Fruit fly (Drosophila melanogaster) whole organism, embryonic: ENCODE results near the gene tau.

Experiments used
- Abd-B ChIP-seq: fragments of 200-800 bp; sonication (Bioruptor generic); optimal IDR thresholded peaks from 2 replicates; lab custom pipeline; 2018; ENCODE audit warnings: missing biosample characterization, mild to moderate bottlenecking, missing genetic modification characterization, moderate library complexity
- Adf1 ChIP-seq: fragments of 200-800 bp; sonication (Bioruptor generic); IDR thresholded peaks from 2 replicates; pipeline ENCODE4 v1.3.6; 2022; ENCODE audit warnings: missing biosample characterization, missing genetic modification characterization
- BEAF-32 ChIP-seq: fragments of 200-800 bp; sonication (Bioruptor generic); optimal IDR thresholded peaks from 3 replicates; lab custom pipeline; 2017; ENCODE audit warnings: missing biosample characterization, missing genetic modification characterization, mild to moderate bottlenecking, moderate library complexity, missing genetic modification reagents
- Bgb ChIP-seq: fragments of 200-800 bp; sonication (Bioruptor generic); IDR thresholded peaks from 2 replicates; pipeline ENCODE4 v1.3.6; 2022; ENCODE audit warnings: missing biosample characterization, missing genetic modification characterization; ENCODE audit not compliant: partially characterized antibody
- C15 ChIP-seq: fragments of 200-800 bp; sonication (Bioruptor generic); IDR thresholded peaks from 3 replicates; pipeline ENCODE4 v1.3.6; 2022; ENCODE audit warnings: missing biosample characterization, missing genetic modification characterization
- CG10543 ChIP-seq: fragments of 200-800 bp; sonication (Bioruptor generic); optimal IDR thresholded peaks from 3 replicates; lab custom pipeline; 2017; ENCODE audit warnings: missing biosample characterization, mild to moderate bottlenecking, missing genetic modification characterization, moderate library complexity
- CG12744 ChIP-seq: fragments of 200-800 bp; sonication (Bioruptor generic); optimal IDR thresholded peaks from 2 replicates; lab custom pipeline; 2016; ENCODE audit warnings: missing biosample characterization, missing genetic modification characterization
- CG13123 ChIP-seq: fragments of 200-800 bp; sonication (Bioruptor generic); optimal IDR thresholded peaks from 2 replicates; lab custom pipeline; 2016; ENCODE audit warnings: missing biosample characterization, missing genetic modification characterization
- CG13287 ChIP-seq: fragments of 200-800 bp; sonication (Bioruptor generic); IDR thresholded peaks from 2 replicates; pipeline ENCODE4 v1.3.6; 2022; ENCODE audit warnings: missing biosample characterization, missing genetic modification characterization; ENCODE audit not compliant: partially characterized antibody
- CG14441 ChIP-seq: fragments of 200-800 bp; sonication (Bioruptor generic); IDR thresholded peaks from 2 replicates; pipeline ENCODE4 v1.3.6; 2022; ENCODE audit warnings: missing biosample characterization, missing genetic modification characterization
- CG15514 ChIP-seq: fragments of 200-800 bp; sonication (Bioruptor generic); optimal IDR thresholded peaks from 3 replicates; lab custom pipeline; 2017; ENCODE audit warnings: missing biosample characterization, missing genetic modification characterization, mild to moderate bottlenecking, moderate library complexity, missing genetic modification reagents
- CG18599 ChIP-seq: fragments of 200-800 bp; sonication (Bioruptor generic); optimal IDR thresholded peaks from 3 replicates; lab custom pipeline; 2017; ENCODE audit warnings: missing biosample characterization, missing genetic modification characterization, mild to moderate bottlenecking, moderate library complexity, missing genetic modification reagents
- CG18619 ChIP-seq: fragments of 200-800 bp; sonication (Bioruptor generic); optimal IDR thresholded peaks from 3 replicates; lab custom pipeline; 2017; ENCODE audit warnings: missing biosample characterization, mild to moderate bottlenecking, missing genetic modification characterization
- CG31441 ChIP-seq: fragments of 200-800 bp; sonication (Bioruptor generic); IDR thresholded peaks from 2 replicates; pipeline ENCODE4 v1.3.6; 2022; ENCODE audit warnings: missing biosample characterization, missing genetic modification characterization
- CG4328 ChIP-seq: fragments of 200-800 bp; sonication (Bioruptor generic); optimal IDR thresholded peaks from 3 replicates; lab custom pipeline; 2017; ENCODE audit warnings: missing biosample characterization, missing genetic modification reagents, missing genetic modification characterization
- CG43689 ChIP-seq: fragments of 200-800 bp; sonication (Bioruptor generic); IDR thresholded peaks from 2 replicates; pipeline ENCODE4 v1.3.6; 2022; ENCODE audit warnings: missing biosample characterization, missing genetic modification characterization
- CG4820 ChIP-seq: fragments of 200-800 bp; sonication (Bioruptor generic); optimal IDR thresholded peaks from 3 replicates; lab custom pipeline; 2016; ENCODE audit warnings: missing biosample characterization, missing genetic modification characterization
- CG4854 ChIP-seq: fragments of 200-800 bp; sonication (Bioruptor generic); optimal IDR thresholded peaks from 2 replicates; lab custom pipeline; 2016; ENCODE audit warnings: missing biosample characterization, missing genetic modification characterization, inconsistent platforms
- CG6654 ChIP-seq: fragments of 200-800 bp; sonication (Bioruptor generic); optimal IDR thresholded peaks from 2 replicates; lab custom pipeline; 2017; ENCODE audit warnings: missing biosample characterization, mild to moderate bottlenecking, missing genetic modification characterization
- CG6765 ChIP-seq: fragments of 200-800 bp; sonication (Bioruptor generic); optimal IDR thresholded peaks from 3 replicates; lab custom pipeline; 2017; ENCODE audit warnings: missing biosample characterization, mild to moderate bottlenecking, missing genetic modification characterization
- CG7271 ChIP-seq: fragments of 200-800 bp; sonication (Bioruptor generic); optimal IDR thresholded peaks from 2 replicates; lab custom pipeline; 2018; ENCODE audit warnings: missing biosample characterization, mild to moderate bottlenecking, missing genetic modification characterization, moderate library complexity
- CG7357 ChIP-seq: fragments of 200-800 bp; sonication (Bioruptor generic); IDR thresholded peaks from 3 replicates; pipeline ENCODE4 v1.3.6; 2022; ENCODE audit warnings: missing biosample characterization, missing genetic modification characterization
- CG7786 ChIP-seq: fragments of 200-800 bp; sonication (Bioruptor generic); optimal IDR thresholded peaks from 2 replicates; lab custom pipeline; 2016; ENCODE audit warnings: missing biosample characterization, missing genetic modification characterization
- CG9797 ChIP-seq: fragments of 200-800 bp; sonication (Bioruptor generic); optimal IDR thresholded peaks from 3 replicates; lab custom pipeline; 2018; ENCODE audit warnings: missing biosample characterization, mild to moderate bottlenecking, missing genetic modification characterization
- Dip3 ChIP-seq: fragments of 200-800 bp; sonication (Bioruptor generic); optimal IDR thresholded peaks from 3 replicates; lab custom pipeline; 2016; ENCODE audit warnings: missing biosample characterization, missing genetic modification characterization
- E2f2 ChIP-seq: fragments of 200-800 bp; sonication (Bioruptor generic); IDR thresholded peaks from 2 replicates; pipeline ENCODE4 v1.3.6; 2022; ENCODE audit warnings: missing biosample characterization, missing genetic modification characterization
- H2.0 ChIP-seq: fragments of 200-800 bp; sonication (Bioruptor generic); IDR thresholded peaks from 2 replicates; pipeline ENCODE4 v1.3.6; 2022; ENCODE audit warnings: missing biosample characterization, missing genetic modification characterization
- Hmr ChIP-seq: fragments of 200-800 bp; sonication (Bioruptor generic); optimal IDR thresholded peaks from 3 replicates; lab custom pipeline; 2017; ENCODE audit warnings: mild to moderate bottlenecking, missing biosample characterization, missing genetic modification reagents, missing genetic modification characterization
- Lim3 ChIP-seq: fragments of 200-800 bp; sonication (Bioruptor generic); IDR thresholded peaks from 2 replicates; pipeline ENCODE4 v1.3.6; 2022; ENCODE audit warnings: missing biosample characterization, missing genetic modification characterization
- MESR4 ChIP-seq: fragments of 200-800 bp; sonication (Bioruptor generic); optimal IDR thresholded peaks from 2 replicates; lab custom pipeline; 2018; ENCODE audit warnings: missing biosample characterization, mild to moderate bottlenecking, missing genetic modification characterization, moderate library complexity
- Max ChIP-seq: fragments of 200-800 bp; sonication (Bioruptor generic); optimal IDR thresholded peaks from 2 replicates; lab custom pipeline; 2016; ENCODE audit warnings: missing biosample characterization, mild to moderate bottlenecking, missing genetic modification characterization
- Meics ChIP-seq: fragments of 200-800 bp; sonication (Bioruptor generic); optimal IDR thresholded peaks from 2 replicates; lab custom pipeline; 2017; ENCODE audit warnings: missing biosample characterization, mild to moderate bottlenecking, missing genetic modification characterization
- Myb ChIP-seq: fragments of 200-800 bp; sonication (Bioruptor generic); optimal IDR thresholded peaks from 2 replicates; lab custom pipeline; 2016; ENCODE audit warnings: missing biosample characterization, missing genetic modification characterization
- Nf-YC ChIP-seq: fragments of 200-800 bp; optimal IDR thresholded peaks from 3 replicates; lab custom pipeline; 2019; ENCODE audit warnings: missing biosample characterization, mild to moderate bottlenecking, missing genetic modification characterization, moderate library complexity
- Pdp1 ChIP-seq, 2 experiments: fragments of 200-800 bp; sonication (Bioruptor generic); optimal IDR thresholded peaks; 3 replicates each; lab custom pipeline; 2016; ENCODE audit warnings: missing biosample characterization in 2 of 2, missing genetic modification characterization in 2 of 2, mild to moderate bottlenecking in 1 of 2, moderate library complexity in 1 of 2
- Six4 ChIP-seq: fragments of 200-800 bp; sonication (Bioruptor generic); optimal IDR thresholded peaks from 2 replicates; lab custom pipeline; 2016; ENCODE audit warnings: missing biosample characterization, missing genetic modification characterization
- Xrp1 ChIP-seq: fragments of 200-800 bp; sonication (Bioruptor generic); IDR thresholded peaks from 2 replicates; pipeline ENCODE4 v1.3.6; 2022; ENCODE audit warnings: missing biosample characterization, missing genetic modification characterization
- danr ChIP-seq: fragments of 200-800 bp; sonication (Bioruptor generic); IDR thresholded peaks from 2 replicates; pipeline ENCODE4 v1.3.6; 2022; ENCODE audit warnings: missing biosample characterization, missing genetic modification characterization
- dysf ChIP-seq: fragments of 200-800 bp; sonication (Bioruptor generic); IDR thresholded peaks from 3 replicates; pipeline ENCODE4 v1.3.6; 2022; ENCODE audit warnings: missing biosample characterization, missing genetic modification characterization
- emc ChIP-seq: fragments of 200-800 bp; sonication (Bioruptor generic); optimal IDR thresholded peaks from 2 replicates; lab custom pipeline; 2016; ENCODE audit warnings: missing biosample characterization, missing genetic modification characterization
- fru ChIP-seq: fragments of >200 bp; optimal IDR thresholded peaks from 2 replicates; lab custom pipeline; 2017
- gce ChIP-seq: fragments of 200-800 bp; sonication (Bioruptor generic); IDR thresholded peaks from 3 replicates; pipeline ENCODE4 v1.3.6; 2022; ENCODE audit warnings: missing biosample characterization, missing genetic modification characterization
- grn ChIP-seq: fragments of 200-800 bp; sonication (Bioruptor generic); optimal IDR thresholded peaks from 3 replicates; lab custom pipeline; 2017; ENCODE audit warnings: missing biosample characterization, missing genetic modification characterization
- lab ChIP-seq: fragments of 200-800 bp; sonication (Bioruptor generic); optimal IDR thresholded peaks from 3 replicates; lab custom pipeline; 2017; ENCODE audit warnings: missing biosample characterization, missing genetic modification characterization, mild to moderate bottlenecking, moderate library complexity, missing genetic modification reagents
- ranshi ChIP-seq: fragments of 200-800 bp; sonication (Bioruptor generic); IDR thresholded peaks from 2 replicates; pipeline ENCODE4 v1.3.6; 2022; ENCODE audit warnings: missing biosample characterization, missing genetic modification characterization
- sd ChIP-seq: fragments of 200-800 bp; sonication (Bioruptor generic); optimal IDR thresholded peaks from 3 replicates; lab custom pipeline; 2018; ENCODE audit warnings: missing biosample characterization, mild to moderate bottlenecking, missing genetic modification characterization, moderate library complexity
- tgo ChIP-seq: fragments of 200-800 bp; sonication (Bioruptor generic); IDR thresholded peaks from 3 replicates; pipeline ENCODE4 v1.3.6; 2022; ENCODE audit warnings: missing biosample characterization, missing genetic modification characterization
- tll ChIP-seq, 2 experiments: fragments of 200-800 bp in 1 of 2; fragments of >200 bp in 1 of 2; sonication (Bioruptor generic) in 1 of 2; optimal IDR thresholded peaks; 2 replicates each; lab custom pipeline; 2017 to 2019; ENCODE audit warnings: missing biosample characterization in 2 of 2, missing genetic modification characterization in 2 of 2, mild to moderate bottlenecking in 1 of 2, moderate library complexity in 1 of 2
- zen2 ChIP-seq: fragments of 200-800 bp; sonication (Bioruptor generic); IDR thresholded peaks from 3 replicates; pipeline ENCODE4 v1.3.6; 2022; ENCODE audit warnings: missing biosample characterization, missing genetic modification characterization; ENCODE audit not compliant: partially characterized antibody

The tau gene

dm6 chr3R:27607218-27607929 is 49.4 kb downstream of the tau start, which contains the start of the genes dsd and Tusp (continued):
- TF ChIP-seq emc (peak; percentile 31), Six4 (GFP tag; lab: Kevin White, UChicago) (peak; percentile 58), CG15514 (GFP tag; lab: Kevin White, UChicago) (peak; percentile 70), Max (GFP tag; lab: Kevin White, UChicago) (peak; percentile 66), tgo (GFP tag; lab: Robert Waterston, UW) (peak; percentile 64; the same call in 2 of the 3 replicates), dysf (GFP tag; lab: Robert Waterston, UW) (peak; percentile 76), CG4854 (GFP tag; lab: Kevin White, UChicago) (peak; percentile 48), Adf1 (GFP tag; lab: Robert Waterston, UW) (peak; percentile 33; the same call in 1 of the 2 replicates), Lim3 (no peak), Pdp1 (GFP tag; optimal IDR thresholded peaks at IDR 0.05; lab: Kevin White, UChicago) (peak; percentile 58 to 77), CG18599 (GFP tag; lab: Kevin White, UChicago) (peak; percentile 79), danr (GFP tag; lab: Robert Waterston, UW) (0 out of 2 replicates have a peak, but pooled peaks have one; percentile 44), Meics (GFP tag; lab: Kevin White, UChicago) (peak; percentile 66), C15 (GFP tag; lab: Robert Waterston, UW) (no peak), CG12744 (no peak), MESR4 (GFP tag; lab: Kevin White, UChicago) (peak; percentile 82), Hmr (GFP tag; lab: Kevin White, UChicago) (peak; percentile 82), CG7786 (peak; percentile 76), BEAF-32 (peak; percentile 75), CG7357 (GFP tag; lab: Robert Waterston, UW) (peak; percentile 46; the same call in 2 of the 3 replicates), CG6765 (GFP tag; lab: Kevin White, UChicago) (peak; percentile 3), Abd-B (GFP tag; lab: Kevin White, UChicago) (peak; percentile 65), ranshi (GFP tag; lab: Robert Waterston, UW) (peak; percentile 75), CG6654 (GFP tag; lab: Kevin White, UChicago) (peak; percentile 10), CG14441 (GFP tag; lab: Robert Waterston, UW) (peak; percentile 69), Myb (peak; percentile 63), CG31441 (GFP tag; lab: Robert Waterston, UW) (peak; percentile 75), CG18619 (GFP tag; lab: Kevin White, UChicago) (peak; percentile 63), Bgb (GFP tag; lab: Robert Waterston, UW) (peak; percentile 62), lab (GFP tag; lab: Kevin White, UChicago) (peak; percentile 84), fru (lab: Kevin White, UChicago) (no peak), CG10543 (GFP tag; lab: Kevin White, UChicago) (peak; percentile 79), Nf-YC (tag; lab: Kevin White, UChicago) (peak; percentile 65), tll (GFP tag; optimal IDR thresholded peaks at IDR 0.05; lab: Kevin White, UChicago) (no peak), CG9797 (GFP tag; lab: Kevin White, UChicago) (no peak), CG13287 (peak; percentile 57), CG43689 (peak; percentile 9; the same call in 1 of the 2 replicates), CG13123 (peak; percentile 69), CG4820 (GFP tag; lab: Kevin White, UChicago) (peak; percentile 68), Dip3 (peak; percentile 72), H2.0 (peak; percentile 78), CG4328 (GFP tag; lab: Kevin White, UChicago) (peak; percentile 52), Xrp1 (GFP tag; lab: Robert Waterston, UW) (peak; percentile 79), E2f2 (GFP tag; lab: Robert Waterston, UW) (peak; percentile 5; the same call in 1 of the 2 replicates), CG7271 (tag; lab: Kevin White, UChicago) (no peak), sd (no peak), grn (GFP tag; lab: Kevin White, UChicago) (no peak), zen2 (GFP tag; lab: Robert Waterston, UW) (no peak), gce (GFP tag; lab: Robert Waterston, UW) (no peak)
